Worm (Caenorhabditis elegans): ENCODE results near the gene Y51A2D.8.

- TF ChIP-seq tra-1 (GFP tag; IDR thresholded peaks at IDR 0.05) (peak; percentile 66; the same call in 1 of the 2 replicates), zip-11 (GFP tag; IDR thresholded peaks at IDR 0.05) (no peak), pqm-1 (tag; optimal IDR thresholded peaks at IDR 0.05) (peak; percentile 66), F26F4.8 (GFP tag; conservative IDR thresholded peaks at IDR 0.05) (no peak), ceh-82 (tag; optimal IDR thresholded peaks at IDR 0.05) (no peak), aly-2 (tag; optimal IDR thresholded peaks at IDR 0.05) (no peak), pha-4 (GFP tag; IDR thresholded peaks at IDR 0.05) (no peak), pha-4 (tag; optimal IDR thresholded peaks at IDR 0.05) (no peak), lin-15B (tag; optimal IDR thresholded peaks at IDR 0.05) (no peak), nhr-42 (GFP tag; IDR thresholded peaks at IDR 0.05) (no peak)
Measured at ce11 chrV:18577458-18578078, 23.9 kb upstream of the Y51A2D.8 start.
